Worm (Caenorhabditis elegans) whole organism, young adult: ENCODE measurements around the gene ogt-1.

Experiments
- D2030.7 ChIP-seq: fragments of 200-800 bp; sonication (Bioruptor generic); IDR thresholded peaks from 2 replicates; pipeline ENCODE4 v1.3.6; 2022; ENCODE audit warnings: missing genetic modification reagents, missing genetic modification characterization, missing compliant biosample characterization
- F39B2.1 ChIP-seq: fragments of 200-800 bp; sonication (Bioruptor generic); IDR thresholded peaks from 2 replicates; pipeline ENCODE4 v1.3.6; 2022; ENCODE audit warnings: missing genetic modification reagents, missing genetic modification characterization, missing compliant biosample characterization
- F57A8.1 ChIP-seq: fragments of 200-800 bp; sonication (Bioruptor generic); optimal IDR thresholded peaks from 2 replicates; lab custom pipeline; 2018; ENCODE audit warnings: mild to moderate bottlenecking, missing genetic modification characterization, moderate library complexity, missing compliant biosample characterization
- T26A5.8 ChIP-seq: sonication (generic microtip); optimal IDR thresholded peaks from 2 replicates; lab custom pipeline; 2016; ENCODE audit warnings: missing genetic modification characterization, missing compliant biosample characterization
- Y79H2A.3 ChIP-seq: fragments of 200-800 bp; sonication (Bioruptor generic); conservative IDR thresholded peaks from 2 replicates; pipeline ENCODE4 v1.3.6; 2022; ENCODE audit warnings: missing genetic modification reagents, missing genetic modification characterization, missing compliant biosample characterization
- Y95B8A.8 ChIP-seq: fragments of 200-800 bp; sonication (Bioruptor generic); IDR thresholded peaks from 2 replicates; pipeline ENCODE4 v1.3.6; 2022; ENCODE audit warnings: missing genetic modification reagents, missing genetic modification characterization, missing compliant biosample characterization
- ZK185.1 ChIP-seq: sonication (generic microtip); optimal IDR thresholded peaks from 2 replicates; lab custom pipeline; 2016; ENCODE audit warnings: mild to moderate bottlenecking, missing genetic modification characterization, missing compliant biosample characterization; ENCODE audit not compliant: poor library complexity, severe bottlenecking
- ama-1 ChIP-seq, 3 experiments: fragments of 150-350 bp in 1 of 3; sonication (generic microtip) in 2 of 3; optimal IDR thresholded peaks; 2 replicates each; lab custom pipeline; 2014 to 2018; ENCODE audit warnings: missing biosample characterization in 2 of 3, missing genetic modification characterization in 2 of 3, missing genetic modification reagents in 2 of 3
- attf-3 ChIP-seq: fragments of 200-800 bp; sonication (Bioruptor generic); conservative IDR thresholded peaks from 2 replicates; pipeline ENCODE4 v1.3.6; 2022; ENCODE audit warnings: missing genetic modification reagents, missing genetic modification characterization, missing compliant biosample characterization
- bed-1 ChIP-seq: fragments of 200-800 bp; sonication (Bioruptor generic); IDR thresholded peaks from 2 replicates; pipeline ENCODE4 v1.3.6; 2022; ENCODE audit warnings: missing genetic modification reagents, missing genetic modification characterization, missing compliant biosample characterization
- ceh-100 ChIP-seq: fragments of 200-800 bp; sonication (Bioruptor generic); IDR thresholded peaks from 2 replicates; pipeline ENCODE4 v1.3.6; 2022; ENCODE audit warnings: missing genetic modification reagents, missing genetic modification characterization, missing compliant biosample characterization
- ceh-27 ChIP-seq: fragments of 200-800 bp; sonication (Bioruptor generic); optimal IDR thresholded peaks from 2 replicates; lab custom pipeline; 2018; ENCODE audit warnings: mild to moderate bottlenecking, missing genetic modification characterization, moderate library complexity, missing compliant biosample characterization
- chd-7 ChIP-seq: sonication (generic microtip); optimal IDR thresholded peaks from 2 replicates; lab custom pipeline; 2016; ENCODE audit warnings: mild to moderate bottlenecking, missing genetic modification characterization, moderate library complexity, missing compliant biosample characterization
- efl-1 ChIP-seq: fragments of 150-350 bp; optimal IDR thresholded peaks from 2 replicates; lab custom pipeline; 2014; ENCODE audit warnings: missing biosample characterization, missing genetic modification reagents, missing genetic modification characterization
- egl-18 ChIP-seq: fragments of 200-800 bp; sonication (Bioruptor generic); IDR thresholded peaks from 2 replicates; pipeline ENCODE4 v1.3.6; 2022; ENCODE audit warnings: missing genetic modification reagents, missing genetic modification characterization, missing compliant biosample characterization
- egl-44 ChIP-seq: fragments of 200-800 bp; sonication (Bioruptor generic); IDR thresholded peaks from 2 replicates; pipeline ENCODE4 v1.3.6; 2022; ENCODE audit warnings: missing genetic modification reagents, missing genetic modification characterization, missing compliant biosample characterization
- gei-17 ChIP-seq: fragments of 200-800 bp; sonication (Bioruptor generic); optimal IDR thresholded peaks from 2 replicates; lab custom pipeline; 2018; ENCODE audit warnings: mild to moderate bottlenecking, missing genetic modification characterization, missing compliant biosample characterization
- hlh-12 ChIP-seq: sonication (generic microtip); optimal IDR thresholded peaks from 2 replicates; lab custom pipeline; 2016; ENCODE audit warnings: missing genetic modification characterization, missing compliant biosample characterization
- hmg-20 ChIP-seq: fragments of 200-800 bp; sonication (Bioruptor generic); IDR thresholded peaks from 2 replicates; pipeline ENCODE4 v1.3.6; 2022; ENCODE audit warnings: missing genetic modification reagents, missing genetic modification characterization, missing compliant biosample characterization
- hsf-1 ChIP-seq: fragments of 200-800 bp; sonication (Bioruptor generic); IDR thresholded peaks from 2 replicates; pipeline ENCODE4 v1.3.6; 2022; ENCODE audit warnings: missing genetic modification reagents, missing genetic modification characterization, missing compliant biosample characterization
- lin-54 ChIP-seq: fragments of 200-800 bp; sonication (Bioruptor generic); optimal IDR thresholded peaks from 2 replicates; lab custom pipeline; 2018; ENCODE audit warnings: mild to moderate bottlenecking, missing genetic modification characterization, missing compliant biosample characterization
- lir-1 ChIP-seq: fragments of 200-800 bp; sonication (Bioruptor generic); conservative IDR thresholded peaks from 2 replicates; pipeline ENCODE4 v1.3.6; 2022; ENCODE audit warnings: missing genetic modification reagents, missing genetic modification characterization, missing compliant biosample characterization
- lsl-1 ChIP-seq: fragments of 200-800 bp; sonication (Bioruptor generic); optimal IDR thresholded peaks from 2 replicates; lab custom pipeline; 2018; ENCODE audit warnings: mild to moderate bottlenecking, missing genetic modification characterization, moderate library complexity, missing compliant biosample characterization
- madf-3 ChIP-seq: fragments of 200-800 bp; sonication (Bioruptor generic); IDR thresholded peaks from 2 replicates; pipeline ENCODE4 v1.3.6; 2022; ENCODE audit warnings: missing genetic modification reagents, missing genetic modification characterization, missing compliant biosample characterization
- madf-8 ChIP-seq: fragments of 200-800 bp; sonication (Bioruptor generic); conservative IDR thresholded peaks from 2 replicates; pipeline ENCODE4 v1.3.6; 2022; ENCODE audit warnings: missing genetic modification reagents, missing genetic modification characterization, missing compliant biosample characterization
- mxl-1 ChIP-seq: sonication (generic microtip); optimal IDR thresholded peaks from 2 replicates; lab custom pipeline; 2016; ENCODE audit warnings: missing genetic modification characterization, missing compliant biosample characterization
- nfyb-1 ChIP-seq: fragments of 200-800 bp; sonication (Bioruptor generic); IDR thresholded peaks from 2 replicates; pipeline ENCODE4 v1.3.6; 2022; ENCODE audit warnings: missing genetic modification reagents, missing genetic modification characterization, missing compliant biosample characterization
- pha-4 ChIP-seq: fragments of 150-350 bp; sonication (generic microtip); optimal IDR thresholded peaks from 2 replicates; lab custom pipeline; 2014; ENCODE audit warnings: missing biosample characterization, missing genetic modification reagents, missing genetic modification characterization
- rec-8 ChIP-seq, 2 experiments: sonication (generic microtip); optimal IDR thresholded peaks; 2 replicates each; lab custom pipeline; 2016; ENCODE audit warnings: mild to moderate bottlenecking in 2 of 2, missing genetic modification characterization in 2 of 2, missing genetic modification reagents in 2 of 2, missing genotype in 2 of 2, missing biosample characterization in 1 of 2, missing compliant biosample characterization in 1 of 2, moderate library complexity in 1 of 2
- sdz-38 ChIP-seq: sonication (generic microtip); optimal IDR thresholded peaks from 2 replicates; lab custom pipeline; 2016; ENCODE audit warnings: missing genotype, missing genetic modification characterization, missing compliant biosample characterization
- sea-2 ChIP-seq: fragments of 200-800 bp; sonication (Bioruptor generic); IDR thresholded peaks from 2 replicates; pipeline ENCODE4 v1.3.6; 2022; ENCODE audit warnings: missing genetic modification characterization, missing compliant biosample characterization
- snpc-1.3 ChIP-seq: sonication (generic microtip); optimal IDR thresholded peaks from 2 replicates; lab custom pipeline; 2017; ENCODE audit warnings: missing genetic modification characterization, mild to moderate bottlenecking, missing compliant biosample characterization, antibody characterized with exemption, moderate library complexity, missing genotype, missing genetic modification reagents; ENCODE audit not compliant: insufficient read depth
- unc-130 ChIP-seq: sonication (generic microtip); optimal IDR thresholded peaks from 2 replicates; lab custom pipeline; 2016; ENCODE audit warnings: missing genetic modification reagents, missing genetic modification characterization, missing compliant biosample characterization
- xnd-1 ChIP-seq: sonication (generic microtip); optimal IDR thresholded peaks from 2 replicates; lab custom pipeline; 2016; ENCODE audit warnings: missing genotype, missing genetic modification reagents, missing genetic modification characterization, missing compliant biosample characterization
- ztf-26 ChIP-seq: sonication (generic microtip); optimal IDR thresholded peaks from 2 replicates; lab custom pipeline; 2017; ENCODE audit warnings: missing genetic modification characterization, missing compliant biosample characterization
- ztf-28 ChIP-seq: fragments of 200-800 bp; sonication (Bioruptor generic); IDR thresholded peaks from 2 replicates; pipeline ENCODE4 v1.3.6; 2022; ENCODE audit warnings: missing genetic modification reagents, missing genetic modification characterization, missing compliant biosample characterization
- ztf-6 ChIP-seq: fragments of 200-800 bp; sonication (Bioruptor generic); IDR thresholded peaks from 2 replicates; pipeline ENCODE4 v1.3.6; 2022; ENCODE audit warnings: missing genetic modification reagents, missing genetic modification characterization, missing compliant biosample characterization

The ogt-1 gene

DNA sequence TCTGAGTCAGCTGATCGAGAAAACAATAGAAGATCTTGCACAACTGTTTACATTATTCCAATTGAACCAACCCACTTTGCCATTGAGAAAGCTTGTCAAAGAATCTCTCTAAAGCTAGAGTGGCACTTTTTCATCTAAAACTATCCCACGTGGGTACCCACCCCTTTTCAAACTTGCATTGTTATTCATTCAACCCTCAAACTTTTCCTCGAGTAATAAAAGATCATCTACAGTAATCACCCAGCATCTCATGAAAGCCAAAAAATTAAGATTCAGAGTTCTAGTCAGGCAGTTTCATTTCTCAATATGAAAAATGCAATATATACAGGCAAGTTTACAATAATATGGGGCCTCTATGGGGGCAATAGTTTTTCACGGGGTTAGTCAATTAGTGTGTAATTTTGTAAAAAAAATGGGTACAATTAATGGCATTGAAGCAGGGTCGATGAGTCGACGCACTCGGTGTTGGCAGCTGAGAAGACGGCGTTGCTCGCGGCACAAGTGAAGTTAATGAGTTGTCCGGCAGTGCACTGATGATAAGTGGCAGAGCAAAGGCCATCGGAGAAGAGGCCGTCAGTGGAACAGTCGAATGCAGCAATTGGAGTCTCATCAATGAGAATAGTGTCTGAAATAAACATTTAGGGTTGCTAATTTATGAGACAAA lies 51.7 kb downstream of the ogt-1 start (continued):
- TF ChIP-seq madf-8 (GFP tag; lab: Robert Waterston, UW), result peak; percentile 36; the same call in 1 of the 2 replicates
- peak; percentile 74 for TF ChIP-seq unc-130 (GFP tag; lab: Kevin White, UChicago)
- no peak for TF ChIP-seq rec-8 (tag; optimal IDR thresholded peaks at IDR 0.05; lab: Kevin White, UChicago)
- peak; percentile 70 for TF ChIP-seq lin-54 (GFP tag; lab: Kevin White, UChicago)
- TF ChIP-seq ztf-6, result no peak
- peak; percentile 95 for TF ChIP-seq Y79H2A.3 (GFP tag; lab: Robert Waterston, UW)
- peak; percentile 59 for TF ChIP-seq lsl-1
- TF ChIP-seq T26A5.8 (tag; lab: Kevin White, UChicago), result no peak
- TF ChIP-seq hmg-20 (GFP tag; lab: Robert Waterston, UW), result 0 out of 2 replicates have a peak, but pooled peaks have one; percentile 34
- TF ChIP-seq hsf-1 (GFP tag; lab: Robert Waterston, UW), result peak; percentile 84
- peak; percentile 70; the same call in 1 of the 2 replicates for TF ChIP-seq F39B2.1
- no peak for TF ChIP-seq ama-1 (optimal IDR thresholded peaks at IDR 0.05; lab: Kevin White, UChicago)
- peak in 1 of 2 experiments; percentile 88 for TF ChIP-seq ama-1 (GFP tag; optimal IDR thresholded peaks at IDR 0.05; lab: Kevin White, UChicago)

DNA sequence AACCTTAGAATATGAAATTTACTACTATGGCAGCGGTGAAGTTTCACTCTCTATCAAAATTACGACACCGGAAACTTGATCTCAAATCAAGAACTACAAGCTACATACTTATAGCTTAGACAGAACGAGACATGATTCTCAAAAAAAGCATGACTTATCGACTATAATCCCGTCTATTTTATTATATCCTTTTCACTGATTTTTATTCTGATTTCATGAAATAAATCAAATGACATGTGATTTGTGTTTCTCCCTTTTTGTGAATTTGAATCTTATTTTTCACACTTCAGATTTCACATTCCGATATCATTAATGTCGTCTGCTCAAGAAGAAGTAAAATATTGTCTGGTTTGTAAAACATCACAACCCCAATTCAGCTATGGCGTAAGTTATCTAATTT lies 53.6 kb downstream of the ogt-1 start, which contains the start of gene ZK418.11:
Gene ZK418.11 (plus strand): TSS at position 289 of the 400 bp plus-strand sequence.
- TF ChIP-seq chd-7, result no peak
- no peak for TF ChIP-seq ZK185.1
- TF ChIP-seq ceh-27 (GFP tag; lab: Kevin White, UChicago), result no peak
- TF ChIP-seq xnd-1 (tag; lab: Kevin White, UChicago), result no peak
- no peak for TF ChIP-seq ceh-100 (GFP tag; lab: Robert Waterston, UW)
- no peak for TF ChIP-seq F57A8.1 (GFP tag; lab: Kevin White, UChicago)
- TF ChIP-seq pha-4 (tag; lab: Kevin White, UChicago), result no peak
- no peak for TF ChIP-seq ztf-28 (GFP tag; lab: Robert Waterston, UW)
- no peak for TF ChIP-seq ztf-26 (tag; lab: Kevin White, UChicago)
- no peak for TF ChIP-seq efl-1 (GFP tag; lab: Kevin White, UChicago)

DNA sequence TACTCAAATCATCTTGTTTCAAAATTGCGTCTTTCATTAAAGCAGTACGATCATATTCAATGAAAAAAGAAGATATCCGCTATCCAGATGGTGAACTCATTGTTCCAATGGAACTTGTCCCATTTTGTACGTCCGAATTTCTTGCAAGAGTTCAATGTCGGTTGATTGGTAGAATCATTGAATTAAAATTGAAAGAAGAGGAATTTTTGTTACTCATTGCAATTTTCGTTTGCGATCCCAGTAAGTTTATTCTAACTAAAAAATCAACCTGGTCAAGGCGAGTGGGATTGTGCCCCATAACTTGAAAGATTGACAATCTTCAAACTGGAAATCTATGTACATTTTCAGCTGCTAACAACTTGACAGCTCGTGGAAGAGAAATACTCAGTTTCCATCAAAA lies 57.1 kb downstream of the ogt-1 start:
- no peak for TF ChIP-seq egl-44 (GFP tag; lab: Robert Waterston, UW)
- no peak for TF ChIP-seq sdz-38 (tag; lab: Kevin White, UChicago)
- TF ChIP-seq madf-3 (GFP tag; lab: Robert Waterston, UW), result no peak
- no peak for TF ChIP-seq bed-1 (GFP tag; lab: Robert Waterston, UW)
- TF ChIP-seq hmg-20 (GFP tag; lab: Robert Waterston, UW), result no peak
- TF ChIP-seq snpc-1.3 (tag; lab: Kevin White, UChicago), result no peak
- no peak for TF ChIP-seq pha-4 (tag; lab: Kevin White, UChicago)
- TF ChIP-seq hlh-12 (tag; lab: Kevin White, UChicago), result no peak
- no peak for TF ChIP-seq hsf-1 (GFP tag; lab: Robert Waterston, UW)
- no peak for TF ChIP-seq lir-1 (GFP tag; lab: Robert Waterston, UW)
- no peak for TF ChIP-seq Y95B8A.8 (GFP tag; lab: Robert Waterston, UW)
- no peak for TF ChIP-seq gei-17 (GFP tag; lab: Kevin White, UChicago)
- no peak for TF ChIP-seq lin-54 (GFP tag; lab: Kevin White, UChicago)
- no peak for TF ChIP-seq sea-2 (GFP tag; lab: Robert Waterston, UW)
- no peak for TF ChIP-seq nfyb-1
- no peak for TF ChIP-seq attf-3
- TF ChIP-seq egl-18 (GFP tag; lab: Robert Waterston, UW), result no peak
- TF ChIP-seq D2030.7, result no peak
- no peak for TF ChIP-seq mxl-1 (tag; lab: Kevin White, UChicago)
